Fruit fly (Drosophila melanogaster): Measurements from ENCODE around the gene Ho.
A peak's percentile ranks its signal among the peaks of the same experiment; 100 is the strongest.

The Ho gene

DNA sequence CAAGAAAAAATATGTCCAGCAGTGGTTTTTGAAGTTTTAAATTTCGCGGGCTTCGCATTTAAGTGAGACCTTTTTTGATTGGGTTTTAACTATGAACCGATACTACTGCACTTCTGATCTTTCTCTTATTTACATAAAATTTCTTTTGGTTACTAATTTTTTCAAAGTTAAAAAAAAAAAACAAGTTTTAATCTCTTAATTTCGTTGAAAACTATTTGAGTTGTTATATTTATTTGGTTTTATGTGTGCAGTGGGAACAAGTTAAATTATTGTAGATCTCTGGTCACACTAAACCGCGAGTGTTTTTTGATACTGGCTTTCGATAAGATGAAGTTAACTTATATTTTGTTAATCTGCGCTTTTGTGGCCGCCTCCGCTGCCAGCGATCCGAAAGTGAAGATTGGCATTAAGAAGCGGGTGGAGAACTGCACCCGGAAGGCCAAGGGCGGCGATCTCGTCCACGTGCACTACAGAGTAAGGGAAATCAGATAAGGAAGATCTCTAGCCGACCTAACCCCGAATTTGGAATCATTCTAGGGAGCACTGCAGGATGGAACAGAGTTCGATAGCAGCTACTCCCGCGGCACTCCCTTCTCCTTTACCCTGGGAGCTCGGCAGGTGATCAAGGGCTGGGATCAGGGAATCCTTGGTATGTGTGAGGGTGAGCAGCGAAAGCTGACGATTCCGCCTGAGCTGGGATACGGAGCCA, 5.4 kb upstream of the Ho start, which contains the start of gene CG14715 (continued):
- TF ChIP-seq HLHmδ (GFP tag; optimal IDR thresholded peaks at IDR 0.05) (no peak), CG13123 (GFP tag; optimal IDR thresholded peaks at IDR 0.05) (no peak), CG3407 (GFP tag; optimal IDR thresholded peaks at IDR 0.05) (no peak), unpg (GFP tag; optimal IDR thresholded peaks at IDR 0.05) (peak; percentile 42), pum (GFP tag; optimal IDR thresholded peaks at IDR 0.05) (peak; percentile 37), sug (tag; optimal IDR thresholded peaks at IDR 0.05) (peak; percentile 19), crp (GFP tag; optimal IDR thresholded peaks at IDR 0.05) (no peak), nom (GFP tag; optimal IDR thresholded peaks at IDR 0.05) (no peak), stwl (tag; optimal IDR thresholded peaks at IDR 0.05) (peak; percentile 69), Six4 (GFP tag; optimal IDR thresholded peaks at IDR 0.05) (no peak), CG34376 (GFP tag; optimal IDR thresholded peaks at IDR 0.05) (no peak), NK7.1 (GFP tag; optimal IDR thresholded peaks at IDR 0.05) (no peak), Elba2 (GFP tag; optimal IDR thresholded peaks at IDR 0.05) (peak; percentile 4), CG7928 (GFP tag; optimal IDR thresholded peaks at IDR 0.05) (no peak), CG3163 (GFP tag; optimal IDR thresholded peaks at IDR 0.05) (peak; percentile 13), Hr3 (GFP tag; optimal IDR thresholded peaks at IDR 0.05) (peak; percentile 42), Hr78 (GFP tag; optimal IDR thresholded peaks at IDR 0.05) (no peak), gsb-n (tag; optimal IDR thresholded peaks at IDR 0.05) (no peak), ttk (GFP tag; IDR thresholded peaks at IDR 0.05) (peak; percentile 45; the same call in 1 of the 2 replicates), sens (GFP tag) (peak; percentile 87), CG6791 (GFP tag; IDR thresholded peaks at IDR 0.05; ENCODE audit: partially characterized antibody) (no peak), CG6683 (GFP tag; optimal IDR thresholded peaks at IDR 0.05) (no peak), repo (GFP tag; optimal IDR thresholded peaks at IDR 0.05) (no peak), Abd-B (GFP tag; optimal IDR thresholded peaks at IDR 0.05) (peak; percentile 59), CG10654 (GFP tag; optimal IDR thresholded peaks at IDR 0.05) (peak; percentile 26), CG5180 (GFP tag; optimal IDR thresholded peaks at IDR 0.05) (no peak), Optix (GFP tag; IDR thresholded peaks at IDR 0.05) (no peak), Gsc (GFP tag; IDR thresholded peaks at IDR 0.05) (no peak), unc-4 (GFP tag; IDR thresholded peaks at IDR 0.05; ENCODE audit: partially characterized antibody) (peak; percentile 51; the same call in 1 of the 2 replicates), Fer1 (GFP tag; optimal IDR thresholded peaks at IDR 0.05) (peak; percentile 7), sob (GFP tag; IDR thresholded peaks at IDR 0.05) (peak; percentile 54; the same call in 1 of the 2 replicates), ac (GFP tag; optimal IDR thresholded peaks at IDR 0.05) (no peak), CG12391 (tag; optimal IDR thresholded peaks at IDR 0.05) (peak; percentile 76), Aef1 (GFP tag; IDR thresholded peaks at IDR 0.05) (no peak), CG3838 (GFP tag; optimal IDR thresholded peaks at IDR 0.05) (no peak), Sox102F (GFP tag; optimal IDR thresholded peaks at IDR 0.05) (peak; percentile 51), fd64A (GFP tag; optimal IDR thresholded peaks at IDR 0.05) (no peak), eyg (GFP tag; optimal IDR thresholded peaks at IDR 0.05) (no peak), CG15011 (GFP tag; optimal IDR thresholded peaks at IDR 0.05) (no peak), sens-2 (GFP tag; IDR thresholded peaks at IDR 0.05) (no peak), CG3847 (GFP tag; IDR thresholded peaks at IDR 0.05) (peak; percentile 72), CG30020 (tag; optimal IDR thresholded peaks at IDR 0.05) (peak; percentile 55), dati (GFP tag; IDR thresholded peaks at IDR 0.05) (no peak), CG9817 (tag; optimal IDR thresholded peaks at IDR 0.05) (peak; percentile 35), CG31365 (tag; optimal IDR thresholded peaks at IDR 0.05) (no peak), hb (GFP tag; IDR thresholded peaks at IDR 0.05; ENCODE audit: partially characterized antibody) (no peak), CkIIα-i1 (GFP tag; IDR thresholded peaks at IDR 0.05) (no peak), lilli (GFP tag; optimal IDR thresholded peaks at IDR 0.05) (peak; percentile 71), danr (GFP tag; IDR thresholded peaks at IDR 0.05) (no peak)
